Worm (Caenorhabditis elegans) whole organism, L2 larva: Measurements from ENCODE around the gene cdc-25.3.

Source experiments
- blmp-1 ChIP-seq: sonication (generic microtip); optimal IDR thresholded peaks from 2 replicates; lab custom pipeline; 2017; ENCODE audit warnings: missing genetic modification characterization, mild to moderate bottlenecking, missing compliant biosample characterization, antibody characterized with exemption, moderate library complexity; ENCODE audit not compliant: insufficient read depth
- ceh-82 ChIP-seq: fragments of 150-350 bp; optimal IDR thresholded peaks from 2 replicates; lab custom pipeline; 2014; ENCODE audit warnings: missing biosample characterization, missing genetic modification characterization
- lsy-2 ChIP-seq, 2 experiments: fragments of 150-350 bp in 1 of 2; sonication (generic microtip) in 1 of 2; optimal IDR thresholded peaks; 2 replicates each; lab custom pipeline; 2014 to 2017; ENCODE audit warnings: missing biosample characterization in 2 of 2, missing genetic modification characterization in 2 of 2
- nhr-23 ChIP-seq: fragments of 150-350 bp; optimal IDR thresholded peaks from 2 replicates; lab custom pipeline; 2014; ENCODE audit warnings: missing biosample characterization, missing genetic modification reagents, missing genetic modification characterization
- nhr-237 ChIP-seq: fragments of 150-350 bp; optimal IDR thresholded peaks from 2 replicates; lab custom pipeline; 2014; ENCODE audit warnings: missing biosample characterization, missing genetic modification characterization
- peb-1 ChIP-seq: fragments of 150-350 bp; optimal IDR thresholded peaks from 2 replicates; lab custom pipeline; 2014; ENCODE audit warnings: missing biosample characterization, missing genetic modification characterization
- skn-1 ChIP-seq: sonication (generic microtip); optimal IDR thresholded peaks from 2 replicates; lab custom pipeline; 2017; ENCODE audit warnings: missing biosample characterization, missing genetic modification characterization
- snpc-4 ChIP-seq: fragments of 150-350 bp; optimal IDR thresholded peaks from 2 replicates; lab custom pipeline; 2014; ENCODE audit warnings: missing biosample characterization, missing genetic modification characterization
- unc-39 ChIP-seq: fragments of 150-350 bp; optimal IDR thresholded peaks from 2 replicates; lab custom pipeline; 2014; ENCODE audit warnings: missing biosample characterization, missing genetic modification characterization
- ztf-11 ChIP-seq: sonication (generic microtip); optimal IDR thresholded peaks from 2 replicates; lab custom pipeline; 2017; ENCODE audit warnings: missing biosample characterization, missing genetic modification characterization

- TF ChIP-seq lsy-2 (tag; optimal IDR thresholded peaks at IDR 0.05; lab: Kevin White, UChicago) = no peak
- TF ChIP-seq ceh-82 = no peak
- no peak for TF ChIP-seq nhr-23 (tag; lab: Kevin White, UChicago)
- no peak for TF ChIP-seq blmp-1 (tag; lab: Kevin White, UChicago)
- no peak for TF ChIP-seq peb-1 (tag; lab: Kevin White, UChicago)
- no peak for TF ChIP-seq snpc-4 (tag; lab: Kevin White, UChicago)
- TF ChIP-seq skn-1 (tag; lab: Kevin White, UChicago) = no peak
- TF ChIP-seq unc-39 (tag; lab: Kevin White, UChicago) = no peak
- TF ChIP-seq ztf-11 = no peak
- TF ChIP-seq nhr-237 (tag; lab: Kevin White, UChicago) = no peak
Measured at ce11 chrIII:8929723-8930122, 12.0 kb upstream of the cdc-25.3 start, which contains the start of gene arrd-15.
